Worm (Caenorhabditis elegans) whole organism, L4 larva: ENCODE measurements around the gene cest-17.

Experiments
- F26F4.8 ChIP-seq: fragments of 200-800 bp; sonication (Bioruptor generic); conservative IDR thresholded peaks from 2 replicates; pipeline ENCODE4 v1.3.6; 2022; ENCODE audit warnings: missing genetic modification characterization, missing compliant biosample characterization
- F44E2.7 ChIP-seq: fragments of 200-800 bp; sonication (Bioruptor generic); IDR thresholded peaks from 2 replicates; pipeline ENCODE4 v2.1.2; 2022; ENCODE audit warnings: missing genetic modification characterization, missing compliant biosample characterization
- R02D3.7 ChIP-seq: fragments of 150-350 bp; sonication (generic microtip); optimal IDR thresholded peaks from 3 replicates; lab custom pipeline; 2014; ENCODE audit warnings: missing biosample characterization, missing genetic modification characterization
- Y105C5A.15 ChIP-seq: fragments of 200-800 bp; sonication (Bioruptor generic); IDR thresholded peaks from 2 replicates; pipeline ENCODE4 v1.3.6; 2022; ENCODE audit warnings: missing genetic modification characterization, missing compliant biosample characterization
- ZK546.5 ChIP-seq, 2 experiments: sonication (generic microtip); optimal IDR thresholded peaks; 2 replicates each; lab custom pipeline; 2017; ENCODE audit warnings: missing biosample characterization in 2 of 2, missing genetic modification characterization in 2 of 2
- aha-1 ChIP-seq: fragments of 150-350 bp; peaks from one replicate; lab custom pipeline; 2014; ENCODE audit warnings: missing biosample characterization, missing genetic modification characterization
- ama-1 ChIP-seq: fragments of 150-350 bp; optimal IDR thresholded peaks from 2 replicates; lab custom pipeline; 2014; ENCODE audit warnings: inconsistent platforms, mixed read lengths
- arid-1 ChIP-seq: fragments of 200-800 bp; sonication (Bioruptor generic); conservative IDR thresholded peaks from 2 replicates; pipeline ENCODE4 v1.3.6; 2022; ENCODE audit warnings: missing genetic modification reagents, missing genetic modification characterization, missing compliant biosample characterization
- ceh-20 ChIP-seq: fragments of 200-800 bp; sonication (Bioruptor generic); IDR thresholded peaks from 2 replicates; pipeline ENCODE4 v1.3.6; 2022; ENCODE audit warnings: missing genetic modification reagents, missing genetic modification characterization, missing compliant biosample characterization
- ceh-44 ChIP-seq: fragments of 200-800 bp; sonication (Bioruptor generic); IDR thresholded peaks from 2 replicates; pipeline ENCODE4 v1.3.6; 2022; ENCODE audit warnings: missing genetic modification reagents, missing genetic modification characterization, missing compliant biosample characterization
- ceh-62 ChIP-seq: sonication (generic microtip); optimal IDR thresholded peaks from 2 replicates; lab custom pipeline; 2017; ENCODE audit warnings: missing biosample characterization, missing genetic modification characterization
- ctbp-1 ChIP-seq: fragments of 200-800 bp; sonication (Bioruptor generic); IDR thresholded peaks from 2 replicates; pipeline ENCODE4 v1.3.6; 2022; ENCODE audit warnings: missing genetic modification reagents, missing genetic modification characterization, missing compliant biosample characterization
- dmd-6 ChIP-seq: fragments of 200-800 bp; sonication (Bioruptor generic); IDR thresholded peaks from 2 replicates; pipeline ENCODE4 v1.3.6; 2022; ENCODE audit warnings: missing genetic modification reagents, missing genetic modification characterization, missing compliant biosample characterization
- dmd-8 ChIP-seq: fragments of 200-800 bp; sonication (Bioruptor generic); IDR thresholded peaks from 2 replicates; pipeline ENCODE4 v1.3.6; 2022; ENCODE audit warnings: missing genetic modification characterization, missing compliant biosample characterization
- dmd-9 ChIP-seq: fragments of 200-800 bp; sonication (Bioruptor generic); IDR thresholded peaks from 2 replicates; pipeline ENCODE4 v1.3.6; 2022; ENCODE audit warnings: missing genetic modification reagents, missing genetic modification characterization, missing compliant biosample characterization
- egl-43 ChIP-seq: fragments of 200-800 bp; sonication (Bioruptor generic); IDR thresholded peaks from 2 replicates; pipeline ENCODE4 v1.3.6; 2022; ENCODE audit warnings: missing genetic modification reagents, missing genetic modification characterization, missing compliant biosample characterization
- gei-8 ChIP-seq: fragments of 200-800 bp; sonication (Bioruptor generic); optimal IDR thresholded peaks from 2 replicates; lab custom pipeline; 2018; ENCODE audit warnings: mild to moderate bottlenecking, missing genetic modification characterization, missing compliant biosample characterization
- hlh-11 ChIP-seq: fragments of 200-800 bp; sonication (Bioruptor generic); optimal IDR thresholded peaks from 2 replicates; lab custom pipeline; 2018; ENCODE audit warnings: mild to moderate bottlenecking, missing genetic modification characterization, missing compliant biosample characterization
- hlh-30 ChIP-seq: sonication (generic microtip); optimal IDR thresholded peaks from 2 replicates; lab custom pipeline; 2017; ENCODE audit warnings: antibody characterized with exemption, mild to moderate bottlenecking, missing genetic modification characterization, missing compliant biosample characterization; ENCODE audit not compliant: insufficient read depth
- jun-1 ChIP-seq: fragments of 150-350 bp; optimal IDR thresholded peaks from 2 replicates; lab custom pipeline; 2014; ENCODE audit warnings: missing biosample characterization, missing genetic modification reagents, missing genetic modification characterization
- lin-1 ChIP-seq: fragments of 200-800 bp; sonication (Bioruptor generic); IDR thresholded peaks from 2 replicates; pipeline ENCODE4 v1.3.6; 2022; ENCODE audit warnings: missing genetic modification reagents, missing genetic modification characterization, missing compliant biosample characterization
- mdl-1 ChIP-seq, 2 experiments: fragments of 150-350 bp in 1 of 2; sonication (generic microtip) in 1 of 2; optimal IDR thresholded peaks; 2 replicates each; lab custom pipeline; 2014 to 2017; ENCODE audit warnings: missing biosample characterization in 2 of 2, missing genetic modification characterization in 2 of 2
- mdt-29 ChIP-seq: fragments of 200-800 bp; sonication (Bioruptor generic); IDR thresholded peaks from 2 replicates; pipeline ENCODE4 v1.3.6; 2022; ENCODE audit warnings: missing genetic modification reagents, missing genetic modification characterization, missing compliant biosample characterization
- mep-1 ChIP-seq: fragments of 150-350 bp; sonication (generic microtip); optimal IDR thresholded peaks from 3 replicates; lab custom pipeline; 2014; ENCODE audit warnings: missing biosample characterization, missing genetic modification characterization
- mes-2 ChIP-seq: sonication (generic microtip); optimal IDR thresholded peaks from 2 replicates; lab custom pipeline; 2016; ENCODE audit warnings: missing genotype, mild to moderate bottlenecking, missing genetic modification characterization, missing compliant biosample characterization; ENCODE audit not compliant: poor library complexity, severe bottlenecking
- nhr-11 ChIP-seq: fragments of 150-350 bp; optimal IDR thresholded peaks from 2 replicates; lab custom pipeline; 2014; ENCODE audit warnings: missing biosample characterization, missing genetic modification characterization
- pha-4 ChIP-seq, 2 experiments: fragments of 150-350 bp in 1 of 2; fragments of 200-800 bp in 1 of 2; sonication (Bioruptor generic) in 1 of 2; IDR thresholded peaks in 1 of 2; optimal IDR thresholded peaks in 1 of 2; 2 replicates each; pipeline versions ENCODE4 v1.3.6 to Lab custom; 2014 to 2022; ENCODE audit warnings: missing genetic modification characterization in 2 of 2, missing genetic modification reagents in 2 of 2, missing biosample characterization in 1 of 2, missing compliant biosample characterization in 1 of 2
- rbr-2 ChIP-seq: sonication (generic microtip); optimal IDR thresholded peaks from 2 replicates; lab custom pipeline; 2016; ENCODE audit warnings: missing genotype, missing genetic modification characterization, missing compliant biosample characterization
- saeg-2 ChIP-seq: fragments of 200-800 bp; sonication (Bioruptor generic); IDR thresholded peaks from 2 replicates; pipeline ENCODE4 v1.3.6; 2022; ENCODE audit warnings: missing genetic modification reagents, missing genetic modification characterization, missing compliant biosample characterization
- tag-97 ChIP-seq: fragments of 200-800 bp; sonication (Bioruptor generic); IDR thresholded peaks from 2 replicates; pipeline ENCODE4 v1.3.6; 2022; ENCODE audit warnings: missing genetic modification characterization, missing compliant biosample characterization
- unc-130 ChIP-seq: sonication (generic microtip); optimal IDR thresholded peaks from 2 replicates; lab custom pipeline; 2016; ENCODE audit warnings: missing genetic modification reagents, missing genetic modification characterization, missing compliant biosample characterization
- unc-39 ChIP-seq: sonication (generic microtip); optimal IDR thresholded peaks from 2 replicates; lab custom pipeline; 2017; ENCODE audit warnings: missing biosample characterization, missing genetic modification characterization
- unc-62 ChIP-seq, 3 experiments: fragments of 150-350 bp in 1 of 3; sonication (generic microtip); optimal IDR thresholded peaks in 2 of 3; peaks in 1 of 3; 1 replicate in 1 of 3; 2 replicates in 2 of 3; lab custom pipeline; 2014 to 2017; ENCODE audit warnings: missing biosample characterization in 3 of 3, missing genetic modification characterization in 3 of 3, missing genetic modification reagents in 3 of 3, missing genotype in 1 of 3
- vab-7 ChIP-seq: fragments of 200-800 bp; sonication (Bioruptor generic); IDR thresholded peaks from 2 replicates; pipeline ENCODE4 v1.3.6; 2022; ENCODE audit warnings: missing genetic modification reagents, missing genetic modification characterization, missing compliant biosample characterization
- zag-1 ChIP-seq: fragments of 150-350 bp; optimal IDR thresholded peaks from 2 replicates; lab custom pipeline; 2014; ENCODE audit warnings: missing biosample characterization, missing genetic modification characterization
- zip-2 ChIP-seq: fragments of 150-350 bp; optimal IDR thresholded peaks from 2 replicates; lab custom pipeline; 2014; ENCODE audit warnings: missing biosample characterization, missing genetic modification characterization

Gene cest-17

DNA sequence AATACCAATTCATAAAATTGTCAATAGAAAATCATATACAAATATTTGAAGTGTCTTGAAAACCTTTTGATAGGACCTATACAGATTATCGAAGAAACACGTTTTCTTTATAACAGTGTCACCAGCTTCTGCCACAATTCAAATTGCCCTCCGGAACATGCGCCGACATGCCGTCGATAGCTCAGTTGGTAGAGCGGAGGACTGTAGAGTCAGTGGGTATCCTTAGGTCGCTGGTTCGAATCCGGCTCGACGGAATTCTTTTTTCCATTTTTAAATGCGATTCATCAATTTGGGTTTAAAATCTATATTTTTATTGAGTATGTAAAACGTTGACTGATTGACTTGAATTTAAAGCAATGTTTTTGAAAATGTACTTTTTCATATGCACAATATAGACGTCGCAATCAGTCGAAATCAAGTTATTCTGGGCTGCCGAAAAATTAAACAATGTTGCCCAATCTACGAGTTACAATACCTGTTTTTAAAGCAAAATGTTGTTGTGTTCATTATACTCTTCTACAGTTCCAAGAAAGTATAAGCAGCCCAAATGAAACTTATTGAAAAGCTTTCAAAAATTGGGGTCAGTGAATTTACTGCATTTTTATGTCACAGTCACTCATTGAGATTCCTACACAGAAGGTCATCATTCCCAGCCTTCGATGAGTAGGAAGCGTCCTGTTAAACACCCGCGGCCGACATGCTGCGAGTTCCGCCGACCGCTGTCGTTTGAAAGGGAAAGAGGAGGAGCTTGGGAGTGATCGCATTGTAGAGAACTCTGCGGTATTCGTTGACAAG, 44.4 kb downstream of the cest-17 start (continued):
- TF ChIP-seq ceh-62 (tag; lab: Kevin White, UChicago) (no peak), F44E2.7 (GFP tag; lab: Robert Waterston, UW) (no peak), vab-7 (GFP tag; lab: Robert Waterston, UW) (0 out of 2 replicates have a peak, but pooled peaks have one; percentile 22), saeg-2 (no peak), Y105C5A.15 (GFP tag; lab: Robert Waterston, UW) (no peak), arid-1 (peak; percentile 36; the same call in 1 of the 2 replicates), tag-97 (GFP tag; lab: Robert Waterston, UW) (no peak), rbr-2 (tag; lab: Kevin White, UChicago) (peak; percentile 56), nhr-11 (tag; lab: Kevin White, UChicago) (no peak), ZK546.5 (tag; optimal IDR thresholded peaks at IDR 0.05; lab: Kevin White, UChicago) (no peak), F26F4.8 (GFP tag; lab: Robert Waterston, UW) (0 out of 2 replicates have a peak, but pooled peaks have one; percentile 33), mes-2 (peak; percentile 87), zip-2 (tag; lab: Kevin White, UChicago) (peak; percentile 25), ceh-20 (GFP tag; lab: Robert Waterston, UW) (peak; percentile 24; the same call in 1 of the 2 replicates), mdl-1 (tag; optimal IDR thresholded peaks at IDR 0.05; lab: Kevin White, UChicago) (no peak), hlh-11 (peak; percentile 79), dmd-6 (GFP tag; lab: Robert Waterston, UW) (peak; percentile 41), gei-8 (GFP tag; lab: Kevin White, UChicago) (peak; percentile 37), pha-4 (GFP tag; IDR thresholded peaks at IDR 0.05; lab: Robert Waterston, UW) (peak; percentile 57; the same call in 1 of the 2 replicates), pha-4 (tag; optimal IDR thresholded peaks at IDR 0.05; lab: Kevin White, UChicago) (no peak), ctbp-1 (GFP tag; lab: Robert Waterston, UW) (no peak), mdt-29 (GFP tag; lab: Robert Waterston, UW) (peak; percentile 9; the same call in 1 of the 2 replicates), mep-1 (peak; percentile 84), ceh-44 (GFP tag; lab: Robert Waterston, UW) (peak; percentile 62; the same call in 1 of the 2 replicates), dmd-8 (peak; percentile 56; the same call in 1 of the 2 replicates), R02D3.7 (tag; lab: Kevin White, UChicago) (peak; percentile 16), ama-1 (peak; percentile 97), jun-1 (tag; lab: Kevin White, UChicago) (peak; percentile 31), unc-130 (peak; percentile 29), dmd-9 (GFP tag; lab: Robert Waterston, UW) (no peak), lin-1 (peak; percentile 51; the same call in 1 of the 2 replicates), unc-39 (no peak), zag-1 (tag; lab: Kevin White, UChicago) (no peak)

DNA sequence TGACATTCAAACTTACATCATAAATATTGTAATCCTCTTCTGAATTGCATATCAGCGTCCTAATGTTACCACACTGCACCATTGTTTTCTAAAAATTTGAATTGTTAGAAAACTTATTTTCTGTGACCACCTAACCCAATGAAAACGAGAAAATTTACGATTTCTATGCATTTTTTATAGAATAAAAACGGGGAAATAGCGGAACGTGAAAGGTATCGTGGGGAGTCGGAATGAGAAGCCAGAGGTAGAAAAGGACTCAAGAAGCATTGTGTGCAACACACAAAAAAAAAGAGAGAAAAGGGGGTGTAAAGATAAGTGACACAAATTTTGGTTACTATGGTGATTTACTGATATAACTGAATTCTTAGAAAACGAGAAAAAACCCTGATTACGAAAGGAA, 47.1 kb downstream of the cest-17 start, which contains the start of gene C16D9.6:
Gene C16D9.6 (minus strand): TSS at position 101 of the 400 bp plus-strand sequence.
- TF ChIP-seq aha-1 (tag; lab: Kevin White, UChicago) (no peak), mdt-29 (GFP tag; lab: Robert Waterston, UW) (no peak)

DNA sequence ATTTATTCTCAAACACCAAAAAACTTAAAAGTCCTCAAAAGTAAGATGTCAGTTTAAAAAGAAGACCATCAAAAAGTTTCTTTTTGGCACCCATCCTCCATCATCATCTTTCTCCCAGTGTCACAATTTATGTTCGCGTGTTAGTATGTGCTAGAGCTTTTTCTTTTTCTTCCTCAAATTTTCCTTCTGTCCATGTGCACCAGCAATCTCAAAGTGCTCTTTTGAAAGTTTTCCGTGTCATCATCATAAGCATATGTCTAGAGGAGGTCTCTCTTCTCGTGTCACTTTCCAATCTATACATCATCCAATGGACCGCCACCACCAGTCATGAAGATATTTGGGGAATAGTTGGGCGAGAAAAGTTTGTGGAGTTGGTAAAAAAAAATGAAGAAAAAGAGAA, 47.9 kb downstream of the cest-17 start:
- TF ChIP-seq egl-43 (GFP tag; lab: Robert Waterston, UW) (no peak), unc-62 (GFP tag; optimal IDR thresholded peaks at IDR 0.05 in 1 of 2; lab: Kevin White, UChicago) (peak in 1 of 2 experiments; percentile 22), unc-62 (tag; optimal IDR thresholded peaks at IDR 0.05; lab: Kevin White, UChicago) (no peak), hlh-30 (tag; lab: Kevin White, UChicago) (peak; percentile 55)
